Fruit fly (Drosophila melanogaster): ENCODE measurements around the gene CG11570.
A peak's percentile ranks its signal among the peaks of the same experiment; 100 is the strongest.

Gene CG11570

dm6 chr3L:12002321-12003248 is 45.0 kb upstream of the CG11570 start, which contains the start of the genes Pop2 and CG6928 (continued):
- TF ChIP-seq CG3281 (GFP tag; optimal IDR thresholded peaks at IDR 0.05) (peak; percentile 52), Dbx (GFP tag; IDR thresholded peaks at IDR 0.05) (peak; percentile 86), CG4404 (GFP tag; IDR thresholded peaks at IDR 0.05) (peak; percentile 42; the same call in 1 of the 2 replicates), toy (GFP tag; IDR thresholded peaks at IDR 0.05) (no peak), Myb (GFP tag; optimal IDR thresholded peaks at IDR 0.05) (peak; percentile 83), twi (tag; optimal IDR thresholded peaks at IDR 0.05) (peak; percentile 48), Meics (GFP tag; optimal IDR thresholded peaks at IDR 0.05) (peak; percentile 2), gem (tag; optimal IDR thresholded peaks at IDR 0.05) (peak; percentile 70), CG9215 (GFP tag; IDR thresholded peaks at IDR 0.05) (peak; percentile 78), CG8290 (GFP tag; optimal IDR thresholded peaks at IDR 0.05) (peak; percentile 74), CG8290 (tag; optimal IDR thresholded peaks at IDR 0.05) (no peak), YL-1 (GFP tag; optimal IDR thresholded peaks at IDR 0.05) (peak; percentile 82), CG15479 (GFP tag; optimal IDR thresholded peaks at IDR 0.05) (no peak), tna (GFP tag; IDR thresholded peaks at IDR 0.05; ENCODE audit: partially characterized antibody) (peak; percentile 34; the same call in 1 of the 2 replicates), Trl (optimal IDR thresholded peaks at IDR 0.05) (peak in 1 of 2 experiments; percentile 3), Trl (GFP tag; optimal IDR thresholded peaks at IDR 0.05) (peak; percentile 87), D19B (GFP tag; optimal IDR thresholded peaks at IDR 0.05) (peak; percentile 19), CG6254 (GFP tag; optimal IDR thresholded peaks at IDR 0.05) (no peak), Kr (GFP tag; optimal IDR thresholded peaks at IDR 0.05) (no peak), fd96Cb (tag; optimal IDR thresholded peaks at IDR 0.05) (peak; percentile 52), CG12155 (GFP tag; optimal IDR thresholded peaks at IDR 0.05) (peak; percentile 81), CG3407 (GFP tag; optimal IDR thresholded peaks at IDR 0.05) (peak; percentile 54), CG7556 (GFP tag; optimal IDR thresholded peaks at IDR 0.05) (peak; percentile 52), CG17186 (GFP tag; optimal IDR thresholded peaks at IDR 0.05) (peak; percentile 62), bigmax (GFP tag; optimal IDR thresholded peaks at IDR 0.05) (no peak), Rfx (GFP tag; IDR thresholded peaks at IDR 0.05) (peak; percentile 82), danr (GFP tag; IDR thresholded peaks at IDR 0.05) (0 out of 2 replicates have a peak, but pooled peaks have one; percentile 29), HLH54F (GFP tag; optimal IDR thresholded peaks at IDR 0.05) (peak; percentile 91), CG18599 (GFP tag; optimal IDR thresholded peaks at IDR 0.05) (peak; percentile 39), grau (tag; optimal IDR thresholded peaks at IDR 0.05) (peak; percentile 64), Ets65A (GFP tag) (peak; percentile 99), CG12219 (GFP tag; optimal IDR thresholded peaks at IDR 0.05) (no peak), fu2 (GFP tag; optimal IDR thresholded peaks at IDR 0.05) (peak; percentile 83), ken (GFP tag; IDR thresholded peaks at IDR 0.05) (peak; percentile 79; the same call in 2 of the 3 replicates), CG7928 (GFP tag; optimal IDR thresholded peaks at IDR 0.05) (peak; percentile 79), CG10462 (GFP tag; optimal IDR thresholded peaks at IDR 0.05) (peak; percentile 13), Mad (GFP tag; optimal IDR thresholded peaks at IDR 0.05) (peak; percentile 82), hth (optimal IDR thresholded peaks at IDR 0.05) (no peak), otp (GFP tag; IDR thresholded peaks at IDR 0.05) (no peak; the same call in 2 of the 3 replicates), Nf-YB (GFP tag; optimal IDR thresholded peaks at IDR 0.05) (peak; percentile 21), CG31365 (tag; optimal IDR thresholded peaks at IDR 0.05) (peak; percentile 9), z (GFP tag; IDR thresholded peaks at IDR 0.05) (no peak), Sry-δ (GFP tag; optimal IDR thresholded peaks at IDR 0.05) (peak; percentile 89), Atf3 (GFP tag; optimal IDR thresholded peaks at IDR 0.05) (peak; percentile 48), dm (GFP tag; optimal IDR thresholded peaks at IDR 0.05) (peak; percentile 78), her (GFP tag; optimal IDR thresholded peaks at IDR 0.05) (peak; percentile 76), ATbp (GFP tag; optimal IDR thresholded peaks at IDR 0.05) (no peak), CG11560 (tag; IDR thresholded peaks at IDR 0.05) (peak; percentile 67; the same call in 2 of the 3 replicates), CG1647 (GFP tag; optimal IDR thresholded peaks at IDR 0.05) (peak; percentile 76), Sin3A (optimal IDR thresholded peaks at IDR 0.05) (peak; percentile 99)

Measured in whole organism, embryonic.